Fruit fly (Drosophila melanogaster): ENCODE results near the gene Sugb.

The Sugb gene

dm6 chr3L:11691203-11691797 lies 7.5 kb downstream of the Sugb start, which contains the start of the genes Pldn and CG14135 (continued):
- TF ChIP-seq lbe (GFP tag; optimal IDR thresholded peaks at IDR 0.05): peak; percentile 25
- no peak for TF ChIP-seq CG4854 (GFP tag; optimal IDR thresholded peaks at IDR 0.05)
- no peak for TF ChIP-seq wek (GFP tag; optimal IDR thresholded peaks at IDR 0.05)
- TF ChIP-seq h (optimal IDR thresholded peaks at IDR 0.05): no peak
- TF ChIP-seq Sox102F (GFP tag; optimal IDR thresholded peaks at IDR 0.05): no peak
- TF ChIP-seq Side (GFP tag; optimal IDR thresholded peaks at IDR 0.05): no peak
- no peak for TF ChIP-seq dpn (GFP tag; optimal IDR thresholded peaks at IDR 0.05)
- TF ChIP-seq Dref (GFP tag; IDR thresholded peaks at IDR 0.05): peak; percentile 75
- peak; percentile 75 for TF ChIP-seq CG8924 (tag; optimal IDR thresholded peaks at IDR 0.05)
- TF ChIP-seq rib (GFP tag; IDR thresholded peaks at IDR 0.05): no peak
- no peak for TF ChIP-seq CG1647 (GFP tag; optimal IDR thresholded peaks at IDR 0.05)
- TF ChIP-seq CG6254 (GFP tag; optimal IDR thresholded peaks at IDR 0.05): no peak
- TF ChIP-seq CG4820 (GFP tag; optimal IDR thresholded peaks at IDR 0.05): no peak
- TF ChIP-seq CG14441 (GFP tag; IDR thresholded peaks at IDR 0.05): no peak
- no peak for TF ChIP-seq CG10321 (GFP tag; IDR thresholded peaks at IDR 0.05)
- no peak for TF ChIP-seq danr (GFP tag; IDR thresholded peaks at IDR 0.05)
- no peak for TF ChIP-seq ac (GFP tag; optimal IDR thresholded peaks at IDR 0.05)
- peak; percentile 63 for TF ChIP-seq stwl (tag; optimal IDR thresholded peaks at IDR 0.05)
- peak; percentile 33 for TF ChIP-seq CG4617 (GFP tag; optimal IDR thresholded peaks at IDR 0.05; ENCODE audit: borderline replicate concordance)
- no peak for TF ChIP-seq dm (GFP tag; optimal IDR thresholded peaks at IDR 0.05)
- TF ChIP-seq CG7839 (tag; optimal IDR thresholded peaks at IDR 0.05): no peak
- TF ChIP-seq salm (tag; optimal IDR thresholded peaks at IDR 0.05): no peak
- no peak for TF ChIP-seq Jarid2 (GFP tag; optimal IDR thresholded peaks at IDR 0.05)
- no peak for TF ChIP-seq nau (GFP tag; optimal IDR thresholded peaks at IDR 0.05)
- no peak for TF ChIP-seq CG6175 (GFP tag; IDR thresholded peaks at IDR 0.05)
- no peak for TF ChIP-seq pros (GFP tag; optimal IDR thresholded peaks at IDR 0.05)
- no peak for TF ChIP-seq CG9797 (GFP tag; optimal IDR thresholded peaks at IDR 0.05)
- no peak for TF ChIP-seq shn (GFP tag; optimal IDR thresholded peaks at IDR 0.05)
- no peak for TF ChIP-seq Asciz (GFP tag; optimal IDR thresholded peaks at IDR 0.05)
- no peak for TF ChIP-seq tgo (GFP tag; IDR thresholded peaks at IDR 0.05)
- TF ChIP-seq bigmax (GFP tag; optimal IDR thresholded peaks at IDR 0.05): no peak
- TF ChIP-seq CG17802 (tag; optimal IDR thresholded peaks at IDR 0.05): no peak
- no peak for TF ChIP-seq pan (optimal IDR thresholded peaks at IDR 0.05)
- no peak for TF ChIP-seq pan (GFP tag; optimal IDR thresholded peaks at IDR 0.05 in 1 of 2, IDR thresholded peaks at IDR 0.05 in 1 of 2)
- TF ChIP-seq CrebB (tag; optimal IDR thresholded peaks at IDR 0.05): no peak
- TF ChIP-seq yki (optimal IDR thresholded peaks at IDR 0.05): no peak
- no peak for TF ChIP-seq tx (GFP tag; optimal IDR thresholded peaks at IDR 0.05)
- no peak for TF ChIP-seq seq (GFP tag; IDR thresholded peaks at IDR 0.05)
- TF ChIP-seq da (GFP tag; optimal IDR thresholded peaks at IDR 0.05): no peak
- no peak for TF ChIP-seq schlank (tag; optimal IDR thresholded peaks at IDR 0.05)
- TF ChIP-seq CG13424 (tag; optimal IDR thresholded peaks at IDR 0.05): no peak
- no peak for TF ChIP-seq fu2 (GFP tag; optimal IDR thresholded peaks at IDR 0.05)
- no peak for TF ChIP-seq Atf3 (GFP tag; optimal IDR thresholded peaks at IDR 0.05)
- no peak for TF ChIP-seq BtbVII (GFP tag; optimal IDR thresholded peaks at IDR 0.05)
- no peak for TF ChIP-seq CG17186 (GFP tag; optimal IDR thresholded peaks at IDR 0.05)
- no peak for TF ChIP-seq D19A (tag; optimal IDR thresholded peaks at IDR 0.05)
- no peak for TF ChIP-seq so (GFP tag; IDR thresholded peaks at IDR 0.05)
- TF ChIP-seq Hr3 (GFP tag; optimal IDR thresholded peaks at IDR 0.05): no peak
- no peak for TF ChIP-seq CG4404 (GFP tag; IDR thresholded peaks at IDR 0.05)
- no peak for TF ChIP-seq CG9817 (tag; optimal IDR thresholded peaks at IDR 0.05)
- TF ChIP-seq Fer1 (GFP tag; optimal IDR thresholded peaks at IDR 0.05): no peak
- TF ChIP-seq Chrac-16 (GFP tag; optimal IDR thresholded peaks at IDR 0.05): no peak

Measured in whole organism, embryonic.